Fruit fly (Drosophila melanogaster) whole organism, embryonic: Measurements from ENCODE around the gene Pnn.

ENCODE experiments used
- Ada2b ChIP-seq: fragments of 200-800 bp; sonication (Bioruptor generic); IDR thresholded peaks from 2 replicates; pipeline ENCODE4 v1.3.6; 2022; ENCODE audit warnings: missing biosample characterization, missing genetic modification characterization
- BEAF-32 ChIP-seq: fragments of 200-800 bp; sonication (Bioruptor generic); optimal IDR thresholded peaks from 3 replicates; lab custom pipeline; 2017; ENCODE audit warnings: missing biosample characterization, missing genetic modification characterization, mild to moderate bottlenecking, moderate library complexity, missing genetic modification reagents
- Bdp1 ChIP-seq: fragments of 200-800 bp; sonication (Bioruptor generic); optimal IDR thresholded peaks from 3 replicates; lab custom pipeline; 2016; ENCODE audit warnings: missing biosample characterization, missing genetic modification characterization
- CG11504 ChIP-seq: fragments of 200-800 bp; sonication (Bioruptor generic); optimal IDR thresholded peaks from 3 replicates; lab custom pipeline; 2019; ENCODE audit warnings: missing biosample characterization, mild to moderate bottlenecking, missing genetic modification characterization, moderate library complexity
- CG12104 ChIP-seq: fragments of 200-800 bp; sonication (Bioruptor generic); optimal IDR thresholded peaks from 3 replicates; lab custom pipeline; 2016; ENCODE audit warnings: missing biosample characterization, missing genetic modification characterization
- CG12744 ChIP-seq: fragments of 200-800 bp; sonication (Bioruptor generic); optimal IDR thresholded peaks from 2 replicates; lab custom pipeline; 2016; ENCODE audit warnings: missing biosample characterization, missing genetic modification characterization
- CG14441 ChIP-seq: fragments of 200-800 bp; sonication (Bioruptor generic); IDR thresholded peaks from 2 replicates; pipeline ENCODE4 v1.3.6; 2022; ENCODE audit warnings: missing biosample characterization, missing genetic modification characterization
- CG15514 ChIP-seq: fragments of 200-800 bp; sonication (Bioruptor generic); optimal IDR thresholded peaks from 3 replicates; lab custom pipeline; 2017; ENCODE audit warnings: missing biosample characterization, missing genetic modification characterization, mild to moderate bottlenecking, moderate library complexity, missing genetic modification reagents
- CG15601 ChIP-seq: fragments of 200-800 bp; sonication (Bioruptor generic); optimal IDR thresholded peaks from 3 replicates; lab custom pipeline; 2019; ENCODE audit warnings: missing biosample characterization, mild to moderate bottlenecking, missing genetic modification characterization, moderate library complexity
- CG16813 ChIP-seq: fragments of 200-800 bp; sonication (Bioruptor generic); IDR thresholded peaks from 3 replicates; pipeline ENCODE4 v1.3.6; 2022; ENCODE audit warnings: missing biosample characterization, missing genetic modification characterization; ENCODE audit not compliant: partially characterized antibody
- CG16863 ChIP-seq: fragments of 200-800 bp; sonication (Bioruptor generic); optimal IDR thresholded peaks from 3 replicates; lab custom pipeline; 2016; ENCODE audit warnings: missing biosample characterization, missing genetic modification characterization
- CG17328 ChIP-seq: fragments of 200-800 bp; sonication (Bioruptor generic); IDR thresholded peaks from 2 replicates; pipeline ENCODE4 v1.3.6; 2022; ENCODE audit warnings: missing biosample characterization, missing genetic modification characterization
- CG17359 ChIP-seq: fragments of 200-800 bp; sonication (Bioruptor generic); optimal IDR thresholded peaks from 3 replicates; lab custom pipeline; 2018; ENCODE audit warnings: missing biosample characterization, mild to moderate bottlenecking, missing genetic modification characterization, moderate library complexity
- CG1832 ChIP-seq: fragments of 200-800 bp; sonication (Bioruptor generic); optimal IDR thresholded peaks from 2 replicates; lab custom pipeline; 2017; ENCODE audit warnings: missing biosample characterization, mild to moderate bottlenecking, missing genetic modification characterization, inconsistent platforms
- CG31224 ChIP-seq: fragments of 200-800 bp; sonication (Bioruptor generic); IDR thresholded peaks from 2 replicates; pipeline ENCODE4 v1.3.6; 2022; ENCODE audit warnings: missing biosample characterization, missing genetic modification characterization
- CG31365 ChIP-seq: fragments of 200-800 bp; sonication (Bioruptor generic); optimal IDR thresholded peaks from 2 replicates; lab custom pipeline; 2018; ENCODE audit warnings: missing biosample characterization, mild to moderate bottlenecking, missing genetic modification characterization
- CG34422 ChIP-seq: fragments of 200-800 bp; sonication (Bioruptor generic); IDR thresholded peaks from 3 replicates; pipeline ENCODE4 v1.3.6; 2022; ENCODE audit warnings: missing biosample characterization, missing genetic modification characterization
- CG4617 ChIP-seq: fragments of 200-800 bp; sonication (Bioruptor generic); optimal IDR thresholded peaks from 3 replicates; lab custom pipeline; 2016; ENCODE audit warnings: missing biosample characterization, missing genetic modification characterization, borderline replicate concordance
- CG4707 ChIP-seq: fragments of 200-800 bp; sonication (Bioruptor generic); optimal IDR thresholded peaks from 2 replicates; lab custom pipeline; 2018; ENCODE audit warnings: missing biosample characterization, mild to moderate bottlenecking, missing genetic modification characterization, moderate library complexity
- CG6272 ChIP-seq: fragments of 200-800 bp; sonication (Bioruptor generic); IDR thresholded peaks from 2 replicates; pipeline ENCODE4 v1.3.6; 2022; ENCODE audit warnings: missing biosample characterization, missing genetic modification characterization
- CG8765 ChIP-seq: fragments of 200-800 bp; sonication (Bioruptor generic); IDR thresholded peaks from 2 replicates; pipeline ENCODE4 v1.3.6; 2022; ENCODE audit warnings: missing biosample characterization, missing genetic modification characterization
- D19B ChIP-seq: fragments of 200-800 bp; sonication (Bioruptor generic); optimal IDR thresholded peaks from 2 replicates; lab custom pipeline; 2017; ENCODE audit warnings: missing biosample characterization, mild to moderate bottlenecking, missing genetic modification characterization
- Dip3 ChIP-seq: fragments of 200-800 bp; sonication (Bioruptor generic); optimal IDR thresholded peaks from 3 replicates; lab custom pipeline; 2016; ENCODE audit warnings: missing biosample characterization, missing genetic modification characterization
- Fer2 ChIP-seq: fragments of 200-800 bp; sonication (Bioruptor generic); optimal IDR thresholded peaks from 2 replicates; lab custom pipeline; 2018; ENCODE audit warnings: missing biosample characterization, mild to moderate bottlenecking, missing genetic modification characterization, moderate library complexity
- GATAe ChIP-seq: fragments of 200-800 bp; sonication (Bioruptor generic); conservative IDR thresholded peaks from 2 replicates; pipeline ENCODE4 v1.3.6; 2022; ENCODE audit warnings: missing biosample characterization, missing genetic modification characterization
- Gug ChIP-seq: fragments of 200-800 bp; sonication (Bioruptor generic); IDR thresholded peaks from 4 replicates; pipeline ENCODE4 v1.3.6; 2022; ENCODE audit warnings: missing biosample characterization, missing genetic modification characterization
- Hmr ChIP-seq: fragments of 200-800 bp; sonication (Bioruptor generic); optimal IDR thresholded peaks from 3 replicates; lab custom pipeline; 2017; ENCODE audit warnings: mild to moderate bottlenecking, missing biosample characterization, missing genetic modification reagents, missing genetic modification characterization
- Max ChIP-seq: fragments of 200-800 bp; sonication (Bioruptor generic); optimal IDR thresholded peaks from 2 replicates; lab custom pipeline; 2016; ENCODE audit warnings: missing biosample characterization, mild to moderate bottlenecking, missing genetic modification characterization
- Mes4 ChIP-seq: fragments of 200-800 bp; sonication (Bioruptor generic); optimal IDR thresholded peaks from 2 replicates; lab custom pipeline; 2016; ENCODE audit warnings: missing biosample characterization, missing genetic modification characterization
- NC2α ChIP-seq: fragments of 200-800 bp; sonication (Bioruptor generic); optimal IDR thresholded peaks from 2 replicates; lab custom pipeline; 2016; ENCODE audit warnings: missing biosample characterization, missing genetic modification characterization
- Nf-YC ChIP-seq: fragments of 200-800 bp; optimal IDR thresholded peaks from 3 replicates; lab custom pipeline; 2019; ENCODE audit warnings: missing biosample characterization, mild to moderate bottlenecking, missing genetic modification characterization, moderate library complexity
- NfI ChIP-seq: fragments of 200-800 bp; sonication (Bioruptor generic); optimal IDR thresholded peaks from 3 replicates; lab custom pipeline; 2018; ENCODE audit warnings: missing biosample characterization, mild to moderate bottlenecking, missing genetic modification characterization, moderate library complexity
- Xrp1 ChIP-seq: fragments of 200-800 bp; sonication (Bioruptor generic); IDR thresholded peaks from 2 replicates; pipeline ENCODE4 v1.3.6; 2022; ENCODE audit warnings: missing biosample characterization, missing genetic modification characterization
- amos ChIP-seq: fragments of 200-800 bp; sonication (Bioruptor generic); IDR thresholded peaks from 2 replicates; pipeline ENCODE4 v1.3.6; 2022; ENCODE audit warnings: missing biosample characterization, missing genetic modification characterization; ENCODE audit not compliant: partially characterized antibody
- ara ChIP-seq: fragments of 200-800 bp; sonication (Bioruptor generic); IDR thresholded peaks from 2 replicates; pipeline ENCODE4 v1.3.6; 2022; ENCODE audit warnings: missing biosample characterization, missing genetic modification characterization
- bbx ChIP-seq: fragments of 200-800 bp; sonication (Bioruptor generic); IDR thresholded peaks from 2 replicates; pipeline ENCODE4 v1.3.6; 2022; ENCODE audit warnings: missing biosample characterization, missing genetic modification characterization; ENCODE audit not compliant: partially characterized antibody
- ci ChIP-seq: fragments of 200-800 bp; sonication (Bioruptor generic); IDR thresholded peaks from 3 replicates; pipeline ENCODE4 v1.3.6; 2022; ENCODE audit warnings: missing biosample characterization, missing genetic modification characterization
- corto ChIP-seq: fragments of 200-800 bp; sonication (Bioruptor generic); optimal IDR thresholded peaks from 2 replicates; lab custom pipeline; 2016; ENCODE audit warnings: missing biosample characterization, mild to moderate bottlenecking, missing genetic modification characterization, moderate library complexity
- dm ChIP-seq: fragments of 200-800 bp; sonication (Bioruptor generic); optimal IDR thresholded peaks from 3 replicates; lab custom pipeline; 2016; ENCODE audit warnings: missing biosample characterization, missing genetic modification characterization
- hb ChIP-seq: fragments of 200-800 bp; sonication (Bioruptor generic); IDR thresholded peaks from 3 replicates; pipeline ENCODE4 v1.3.6; 2022; ENCODE audit warnings: missing biosample characterization, missing genetic modification characterization; ENCODE audit not compliant: partially characterized antibody
- jigr1 ChIP-seq: fragments of 200-800 bp; sonication (Bioruptor generic); IDR thresholded peaks from 3 replicates; pipeline ENCODE4 v1.3.6; 2022; ENCODE audit warnings: missing biosample characterization, missing genetic modification characterization
- nerfin-1 ChIP-seq: fragments of 200-800 bp; sonication (Bioruptor generic); optimal IDR thresholded peaks from 3 replicates; lab custom pipeline; 2019; ENCODE audit warnings: missing biosample characterization, mild to moderate bottlenecking, missing genetic modification characterization, moderate library complexity
- org-1 ChIP-seq: fragments of 200-800 bp; sonication (Bioruptor generic); optimal IDR thresholded peaks from 2 replicates; lab custom pipeline; 2017; ENCODE audit warnings: missing biosample characterization, missing genetic modification characterization
- otp ChIP-seq: fragments of 200-800 bp; sonication (Bioruptor generic); IDR thresholded peaks from 3 replicates; pipeline ENCODE4, ENCODE4 v1.3.6; 2022; ENCODE audit warnings: missing biosample characterization, missing genetic modification characterization
- salm ChIP-seq: fragments of 200-800 bp; sonication (Bioruptor generic); optimal IDR thresholded peaks from 2 replicates; lab custom pipeline; 2018; ENCODE audit warnings: missing biosample characterization, mild to moderate bottlenecking, missing genetic modification characterization
- schlank ChIP-seq: fragments of 200-800 bp; sonication (Bioruptor generic); optimal IDR thresholded peaks from 2 replicates; lab custom pipeline; 2018; ENCODE audit warnings: missing biosample characterization, mild to moderate bottlenecking, missing genetic modification characterization
- sima ChIP-seq: fragments of 200-800 bp; sonication (Bioruptor generic); optimal IDR thresholded peaks from 2 replicates; lab custom pipeline; 2016; ENCODE audit warnings: missing biosample characterization, missing genetic modification characterization
- sisA ChIP-seq: fragments of 200-800 bp; sonication (Bioruptor generic); IDR thresholded peaks from 2 replicates; pipeline ENCODE4 v1.3.6; 2022; ENCODE audit warnings: missing biosample characterization, missing genetic modification characterization
- tap ChIP-seq: fragments of 200-800 bp; optimal IDR thresholded peaks from 3 replicates; lab custom pipeline; 2019; ENCODE audit warnings: missing biosample characterization, mild to moderate bottlenecking, missing genetic modification characterization, moderate library complexity
- toy ChIP-seq: fragments of 200-800 bp; sonication (Bioruptor generic); IDR thresholded peaks from 2 replicates; pipeline ENCODE4 v1.3.6; 2022; ENCODE audit warnings: missing biosample characterization, missing genetic modification characterization
- usp ChIP-seq: fragments of >200 bp; optimal IDR thresholded peaks from 2 replicates; lab custom pipeline; 2017; ENCODE audit warnings: missing biosample characterization, missing genetic modification characterization

Gene Pnn

dm6 chr3R:9777941-9778360 is 37.3 kb downstream of the Pnn start, which contains the start of gene RpS29 (continued):
- TF ChIP-seq schlank (tag; lab: Kevin White, UChicago) = peak; percentile 85
- TF ChIP-seq D19B (GFP tag; lab: Kevin White, UChicago) = no peak
- TF ChIP-seq Mes4 (GFP tag; lab: Kevin White, UChicago) = peak; percentile 84
- peak; percentile 75 for TF ChIP-seq nerfin-1 (tag; lab: Kevin White, UChicago)
- TF ChIP-seq CG16863 (GFP tag; lab: Kevin White, UChicago) = peak; percentile 77
- no peak; the same call in 1 of the 2 replicates for TF ChIP-seq GATAe (GFP tag; lab: Robert Waterston, UW)
- peak; percentile 68 for TF ChIP-seq Nf-YC
- no peak for TF ChIP-seq CG8765 (GFP tag; lab: Robert Waterston, UW)
- no peak for TF ChIP-seq CG31224 (GFP tag; lab: Robert Waterston, UW)
- peak; percentile 66; the same call in 2 of the 3 replicates for TF ChIP-seq otp (GFP tag; lab: Robert Waterston, UW)
- TF ChIP-seq CG12744 = peak; percentile 77
- peak; percentile 68 for TF ChIP-seq CG12104 (GFP tag; lab: Kevin White, UChicago)
- TF ChIP-seq corto (GFP tag; lab: Kevin White, UChicago) = no peak
- peak; percentile 93 for TF ChIP-seq CG16813 (GFP tag; lab: Robert Waterston, UW)
- TF ChIP-seq sima (GFP tag; lab: Kevin White, UChicago) = peak; percentile 44
- peak; percentile 15 for TF ChIP-seq org-1 (GFP tag; lab: Kevin White, UChicago)
- TF ChIP-seq CG15601 = peak; percentile 81
- peak; percentile 60; the same call in 1 of the 2 replicates for TF ChIP-seq ara (GFP tag; lab: Robert Waterston, UW)
- peak; percentile 87 for TF ChIP-seq NfI (GFP tag; lab: Kevin White, UChicago)
- peak; percentile 93 for TF ChIP-seq ci (GFP tag; lab: Robert Waterston, UW)
- peak; percentile 97 for TF ChIP-seq dm (GFP tag; lab: Kevin White, UChicago)
- TF ChIP-seq Hmr (GFP tag; lab: Kevin White, UChicago) = peak; percentile 94
- peak; percentile 76 for TF ChIP-seq Max (GFP tag; lab: Kevin White, UChicago)
- peak; percentile 64 for TF ChIP-seq CG17359 (tag; lab: Kevin White, UChicago)
- peak; percentile 95 for TF ChIP-seq bbx (GFP tag; lab: Robert Waterston, UW)
- peak; percentile 72 for TF ChIP-seq Dip3 (GFP tag; lab: Kevin White, UChicago)
- peak; percentile 89 for TF ChIP-seq hb
- TF ChIP-seq CG4617 (GFP tag; lab: Kevin White, UChicago) = peak; percentile 75
- peak; percentile 70 for TF ChIP-seq Fer2 (tag; lab: Kevin White, UChicago)
- TF ChIP-seq Xrp1 = peak; percentile 63
- peak; percentile 99 for TF ChIP-seq amos (GFP tag; lab: Robert Waterston, UW)
- TF ChIP-seq Gug (GFP tag; lab: Robert Waterston, UW) = peak; percentile 87
- TF ChIP-seq usp = no peak
- TF ChIP-seq Bdp1 = peak; percentile 76
- TF ChIP-seq CG15514 (GFP tag; lab: Kevin White, UChicago) = peak; percentile 95
- TF ChIP-seq CG6272 (GFP tag; lab: Robert Waterston, UW) = peak; percentile 83
- TF ChIP-seq CG14441 = peak; percentile 77
- peak; percentile 67 for TF ChIP-seq CG11504 (tag; lab: Kevin White, UChicago)
- peak; percentile 53 for TF ChIP-seq NC2α
- peak; percentile 38 for TF ChIP-seq tap
- peak; percentile 51; the same call in 1 of the 2 replicates for TF ChIP-seq toy (GFP tag; lab: Robert Waterston, UW)
- TF ChIP-seq jigr1 = no peak
- TF ChIP-seq CG4707 (GFP tag; lab: Kevin White, UChicago) = no peak
- peak; percentile 51 for TF ChIP-seq CG31365 (tag; lab: Kevin White, UChicago)
- TF ChIP-seq CG17328 (GFP tag; lab: Robert Waterston, UW) = peak; percentile 74
- peak; percentile 89 for TF ChIP-seq CG34422 (GFP tag; lab: Robert Waterston, UW)
- peak; percentile 76 for TF ChIP-seq Ada2b (GFP tag; lab: Robert Waterston, UW)
- peak; percentile 74 for TF ChIP-seq sisA
- TF ChIP-seq salm (tag; lab: Kevin White, UChicago) = peak; percentile 64
- no peak for TF ChIP-seq CG1832 (GFP tag; lab: Kevin White, UChicago)
- peak; percentile 98 for TF ChIP-seq BEAF-32 (GFP tag; lab: Kevin White, UChicago)
